Worm (Caenorhabditis elegans) whole organism, L1 larva: Measurements from ENCODE around the gene pgap-1.

Experiments used
- C04F5.9 ChIP-seq: sonication (generic microtip); optimal IDR thresholded peaks from 2 replicates; lab custom pipeline; 2016; ENCODE audit warnings: missing genetic modification characterization, missing compliant biosample characterization
- Y116A8C.19 ChIP-seq: sonication (generic microtip); optimal IDR thresholded peaks from 2 replicates; lab custom pipeline; 2016; ENCODE audit warnings: missing compliant biosample characterization, missing genetic modification characterization, borderline replicate concordance
- alr-1 ChIP-seq: fragments of 200-800 bp; sonication (Bioruptor generic); optimal IDR thresholded peaks from 2 replicates; lab custom pipeline; 2018; ENCODE audit warnings: borderline replicate concordance, mild to moderate bottlenecking, missing genetic modification characterization, missing compliant biosample characterization
- aly-2 ChIP-seq: fragments of 150-350 bp; optimal IDR thresholded peaks from 2 replicates; lab custom pipeline; 2014; ENCODE audit warnings: missing biosample characterization, missing genetic modification characterization
- ama-1 ChIP-seq: fragments of 150-350 bp; optimal IDR thresholded peaks from 2 replicates; lab custom pipeline; 2014
- blmp-1 ChIP-seq: fragments of 150-350 bp; optimal IDR thresholded peaks from 2 replicates; lab custom pipeline; 2014; ENCODE audit warnings: missing biosample characterization, missing genetic modification characterization
- ceh-8 ChIP-seq: fragments of 200-800 bp; sonication (Bioruptor generic); optimal IDR thresholded peaks from 2 replicates; lab custom pipeline; 2018; ENCODE audit warnings: mild to moderate bottlenecking, missing genetic modification characterization, moderate library complexity, missing compliant biosample characterization
- ceh-82 ChIP-seq, 3 experiments: fragments of 150-350 bp in 1 of 3; sonication (generic microtip) in 2 of 3; optimal IDR thresholded peaks; 2 replicates each; lab custom pipeline; 2014 to 2017; ENCODE audit warnings: missing biosample characterization in 3 of 3, missing genetic modification characterization in 3 of 3
- ceh-88 ChIP-seq: fragments of 200-800 bp; sonication (Bioruptor generic); IDR thresholded peaks from 2 replicates; pipeline ENCODE4 v1.3.6; 2022; ENCODE audit warnings: missing genetic modification characterization, missing compliant biosample characterization
- ceh-90 ChIP-seq: sonication (generic microtip); optimal IDR thresholded peaks from 2 replicates; lab custom pipeline; 2016; ENCODE audit warnings: missing genetic modification characterization, missing compliant biosample characterization
- ces-1 ChIP-seq: fragments of 150-350 bp; optimal IDR thresholded peaks from 2 replicates; lab custom pipeline; 2014; ENCODE audit warnings: missing biosample characterization, missing genetic modification reagents, missing genetic modification characterization
- efl-1 ChIP-seq, 4 experiments: fragments of 150-350 bp; optimal IDR thresholded peaks in 3 of 4; peaks in 1 of 4; 1 replicate in 1 of 4; 2 replicates in 3 of 4; lab custom pipeline; 2014; ENCODE audit warnings: missing biosample characterization in 2 of 4, missing genetic modification characterization in 2 of 4, missing genetic modification reagents in 2 of 4
- efl-3 ChIP-seq: fragments of 200-800 bp; sonication (Bioruptor generic); optimal IDR thresholded peaks from 2 replicates; lab custom pipeline; 2018; ENCODE audit warnings: mild to moderate bottlenecking, missing genetic modification characterization, missing compliant biosample characterization
- egl-27 ChIP-seq, 2 experiments: fragments of 150-350 bp in 1 of 2; sonication (generic microtip); optimal IDR thresholded peaks; 3 replicates each; lab custom pipeline; 2017 to 2018; ENCODE audit warnings: missing biosample characterization in 2 of 2, missing genetic modification characterization in 2 of 2, missing genetic modification reagents in 2 of 2
- elt-3 ChIP-seq, 6 experiments: fragments of 150-350 bp in 1 of 6; sonication (generic microtip); optimal IDR thresholded peaks; 2 replicates each; lab custom pipeline; 2017 to 2018; ENCODE audit warnings: missing biosample characterization in 6 of 6, missing genetic modification characterization in 6 of 6, inconsistent platforms in 1 of 6
- ets-5 ChIP-seq: fragments of 200-800 bp; sonication (Bioruptor generic); IDR thresholded peaks from 2 replicates; pipeline ENCODE4 v1.3.6; 2022; ENCODE audit warnings: missing genetic modification characterization, missing compliant biosample characterization
- fkh-4 ChIP-seq: sonication (generic microtip); optimal IDR thresholded peaks from 2 replicates; lab custom pipeline; 2016; ENCODE audit warnings: missing compliant biosample characterization, missing genetic modification characterization, borderline replicate concordance
- fkh-8 ChIP-seq: sonication (generic microtip); optimal IDR thresholded peaks from 2 replicates; lab custom pipeline; 2016; ENCODE audit warnings: mild to moderate bottlenecking, missing genetic modification characterization, missing compliant biosample characterization
- fos-1 ChIP-seq: fragments of 150-350 bp; optimal IDR thresholded peaks from 2 replicates; lab custom pipeline; 2014; ENCODE audit warnings: missing biosample characterization, missing genetic modification characterization
- grh-1 ChIP-seq: fragments of 200-800 bp; sonication (Bioruptor generic); IDR thresholded peaks from 2 replicates; pipeline ENCODE4 v1.3.6; 2022; ENCODE audit warnings: missing genetic modification reagents, missing genetic modification characterization, missing compliant biosample characterization
- hlh-4 ChIP-seq: sonication (generic microtip); optimal IDR thresholded peaks from 2 replicates; lab custom pipeline; 2016; ENCODE audit warnings: mild to moderate bottlenecking, missing genetic modification characterization, missing compliant biosample characterization
- lin-14 ChIP-seq: fragments of 200-800 bp; sonication (Bioruptor generic); optimal IDR thresholded peaks from 2 replicates; lab custom pipeline; 2018; ENCODE audit warnings: mild to moderate bottlenecking, missing genetic modification characterization, moderate library complexity, missing compliant biosample characterization
- lin-15B ChIP-seq: fragments of 150-350 bp; sonication (generic microtip); optimal IDR thresholded peaks from 3 replicates; lab custom pipeline; 2014; ENCODE audit warnings: missing biosample characterization, missing genetic modification characterization
- lin-35 ChIP-seq, 2 experiments: fragments of 150-350 bp; optimal IDR thresholded peaks; 2 replicates each; lab custom pipeline; 2014; ENCODE audit warnings: missing biosample characterization in 2 of 2, missing genetic modification characterization in 2 of 2, missing genetic modification reagents in 2 of 2
- lin-39 ChIP-seq: fragments of 150-350 bp; optimal IDR thresholded peaks from 2 replicates; lab custom pipeline; 2014; ENCODE audit warnings: missing biosample characterization, missing genetic modification reagents, missing genetic modification characterization
- lsy-2 ChIP-seq, 2 experiments: fragments of 150-350 bp; optimal IDR thresholded peaks; 2 replicates each; lab custom pipeline; 2014; ENCODE audit warnings: missing biosample characterization in 2 of 2, missing genetic modification characterization in 2 of 2
- mef-2 ChIP-seq: fragments of 150-350 bp; optimal IDR thresholded peaks from 2 replicates; lab custom pipeline; 2014; ENCODE audit warnings: missing biosample characterization, missing genetic modification characterization
- mep-1 ChIP-seq: fragments of 150-350 bp; optimal IDR thresholded peaks from 2 replicates; lab custom pipeline; 2014; ENCODE audit warnings: missing biosample characterization, missing genetic modification characterization
- nhr-11 ChIP-seq: fragments of 150-350 bp; optimal IDR thresholded peaks from 2 replicates; lab custom pipeline; 2014; ENCODE audit warnings: missing biosample characterization, missing genetic modification characterization
- nhr-12 ChIP-seq: sonication (generic microtip); optimal IDR thresholded peaks from 2 replicates; lab custom pipeline; 2017; ENCODE audit warnings: missing biosample characterization, missing genetic modification characterization
- nhr-28 ChIP-seq: fragments of 150-350 bp; optimal IDR thresholded peaks from 2 replicates; lab custom pipeline; 2014; ENCODE audit warnings: missing biosample characterization, missing genetic modification characterization
- nhr-47 ChIP-seq: sonication (generic microtip); optimal IDR thresholded peaks from 2 replicates; lab custom pipeline; 2016; ENCODE audit warnings: mild to moderate bottlenecking, missing genetic modification characterization, moderate library complexity, missing compliant biosample characterization
- nhr-76 ChIP-seq: sonication (generic microtip); optimal IDR thresholded peaks from 2 replicates; lab custom pipeline; 2017; ENCODE audit warnings: missing biosample characterization, missing genetic modification characterization
- nhr-84 ChIP-seq: sonication (generic microtip); optimal IDR thresholded peaks from 2 replicates; lab custom pipeline; 2017; ENCODE audit warnings: missing biosample characterization, missing genetic modification characterization
- nhr-85 ChIP-seq: sonication (generic microtip); peaks from one replicate; lab custom pipeline; 2016; ENCODE audit warnings: missing genetic modification characterization, inconsistent platforms, missing compliant biosample characterization
- nhr-90 ChIP-seq: sonication (generic microtip); optimal IDR thresholded peaks from 2 replicates; lab custom pipeline; 2016; ENCODE audit warnings: mild to moderate bottlenecking, missing genetic modification characterization, missing compliant biosample characterization; ENCODE audit not compliant: poor library complexity
- pqm-1 ChIP-seq: sonication (generic microtip); optimal IDR thresholded peaks from 3 replicates; lab custom pipeline; 2017; ENCODE audit warnings: missing biosample characterization, missing genetic modification characterization
- rnt-1 ChIP-seq: sonication (generic microtip); optimal IDR thresholded peaks from 2 replicates; lab custom pipeline; 2016; ENCODE audit warnings: mild to moderate bottlenecking, missing genetic modification characterization, moderate library complexity, missing compliant biosample characterization
- sptf-1 ChIP-seq: fragments of 150-350 bp; optimal IDR thresholded peaks from 2 replicates; lab custom pipeline; 2014; ENCODE audit warnings: missing biosample characterization, missing genetic modification characterization
- tlp-1 ChIP-seq: fragments of 150-350 bp; optimal IDR thresholded peaks from 2 replicates; lab custom pipeline; 2014; ENCODE audit warnings: missing biosample characterization, missing genetic modification characterization
- unc-130 ChIP-seq: fragments of 150-350 bp; optimal IDR thresholded peaks from 2 replicates; lab custom pipeline; 2017; ENCODE audit warnings: missing biosample characterization, missing genetic modification characterization, inconsistent platforms
- unc-98 ChIP-seq: fragments of 200-800 bp; sonication (Bioruptor generic); IDR thresholded peaks from 2 replicates; pipeline ENCODE4 v1.3.6; 2022; ENCODE audit warnings: missing genetic modification characterization, missing compliant biosample characterization
- vab-15 ChIP-seq: sonication (generic microtip); optimal IDR thresholded peaks from 2 replicates; lab custom pipeline; 2017; ENCODE audit warnings: missing genotype, mild to moderate bottlenecking, missing genetic modification characterization, missing compliant biosample characterization
- ztf-11 ChIP-seq, 2 experiments: sonication (generic microtip); optimal IDR thresholded peaks; 2 replicates each; lab custom pipeline; 2016 to 2017; ENCODE audit warnings: missing genetic modification characterization in 2 of 2, missing biosample characterization in 1 of 2, missing compliant biosample characterization in 1 of 2
- ztf-4 ChIP-seq: fragments of 150-350 bp; optimal IDR thresholded peaks from 2 replicates; lab custom pipeline; 2014; ENCODE audit warnings: missing biosample characterization, missing genetic modification characterization

pgap-1 gene

DNA sequence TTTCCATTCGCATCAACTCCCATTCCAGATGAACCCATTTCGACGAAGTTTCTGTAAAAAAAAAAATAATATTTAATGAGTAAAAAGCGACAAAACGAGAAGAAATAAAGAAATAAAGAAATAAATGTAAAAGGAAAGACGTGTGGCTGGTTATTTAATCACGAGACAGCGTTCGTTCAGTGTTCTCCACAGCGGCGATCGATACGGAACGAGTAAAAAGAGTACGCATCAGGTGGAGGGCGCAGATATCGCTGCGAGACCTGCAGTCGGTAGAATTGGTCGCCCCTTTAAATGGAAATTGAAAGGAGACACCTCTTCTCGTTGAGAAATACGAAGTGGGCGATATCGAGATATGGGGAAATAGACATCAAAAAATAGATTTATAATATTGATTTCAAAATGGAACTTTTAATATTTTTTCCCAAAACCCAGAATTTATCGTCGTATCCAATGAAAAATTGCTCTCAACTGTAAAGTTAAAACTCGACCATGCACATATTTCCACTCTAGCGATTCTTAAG lies 13.0 kb upstream of the pgap-1 start, which contains the start of gene pqn-70 (continued):
- TF ChIP-seq nhr-85 (tag; lab: Kevin White, UChicago) (peak; percentile 90), Y116A8C.19 (tag; lab: Kevin White, UChicago) (no peak), egl-27 (tag; optimal IDR thresholded peaks at IDR 0.05; lab: Kevin White, UChicago) (no peak), ces-1 (no peak), mef-2 (tag; lab: Kevin White, UChicago) (no peak), hlh-4 (tag; lab: Kevin White, UChicago) (no peak), ceh-8 (GFP tag; lab: Kevin White, UChicago) (no peak), nhr-90 (tag; lab: Kevin White, UChicago) (peak; percentile 79), aly-2 (tag; lab: Kevin White, UChicago) (peak; percentile 25), ceh-82 (tag; optimal IDR thresholded peaks at IDR 0.05; lab: Kevin White, UChicago) (peak; percentile 87 to 98 (median 90)), alr-1 (no peak), ztf-4 (peak; percentile 75), fkh-4 (tag; lab: Kevin White, UChicago) (no peak), C04F5.9 (tag; lab: Kevin White, UChicago) (peak; percentile 9), lin-15B (peak; percentile 53), tlp-1 (no peak), lsy-2 (tag; optimal IDR thresholded peaks at IDR 0.05; lab: Kevin White, UChicago) (peak; percentile 84 to 85), elt-3 (tag; optimal IDR thresholded peaks at IDR 0.05; lab: Kevin White, UChicago) (peak in 2 of 6 experiments; percentile 42 to 54), fkh-8 (tag; lab: Kevin White, UChicago) (peak; percentile 74), pqm-1 (no peak), efl-1 (optimal IDR thresholded peaks at IDR 0.05; lab: Kevin White, UChicago) (peak; percentile 81 to 89), efl-1 (GFP tag; optimal IDR thresholded peaks at IDR 0.05 in 1 of 2; lab: Kevin White, UChicago) (peak; percentile 68 to 97), ceh-90 (tag; lab: Kevin White, UChicago) (no peak), ama-1 (lab: Kevin White, UChicago) (no peak), nhr-76 (tag; lab: Kevin White, UChicago) (no peak), ets-5 (no peak), nhr-28 (tag; lab: Kevin White, UChicago) (no peak), grh-1 (GFP tag; lab: Robert Waterston, UW) (peak; percentile 69), nhr-47 (tag; lab: Kevin White, UChicago) (peak; percentile 88), nhr-12 (tag; lab: Kevin White, UChicago) (no peak), lin-35 (GFP tag; optimal IDR thresholded peaks at IDR 0.05; lab: Kevin White, UChicago) (peak; percentile 79 to 88), unc-98 (no peak), sptf-1 (no peak), lin-14 (GFP tag; lab: Kevin White, UChicago) (peak; percentile 97), vab-15 (tag; lab: Kevin White, UChicago) (no peak), nhr-11 (peak; percentile 12), ztf-11 (tag; optimal IDR thresholded peaks at IDR 0.05; lab: Kevin White, UChicago) (peak in 1 of 2 experiments; percentile 75), ceh-88 (GFP tag; lab: Robert Waterston, UW) (peak; percentile 40; the same call in 1 of the 2 replicates), unc-130 (tag; lab: Kevin White, UChicago) (peak; percentile 87), mep-1 (peak; percentile 93), fos-1 (tag; lab: Kevin White, UChicago) (peak; percentile 28), nhr-84 (tag; lab: Kevin White, UChicago) (no peak), rnt-1 (tag; lab: Kevin White, UChicago) (peak; percentile 84)

DNA sequence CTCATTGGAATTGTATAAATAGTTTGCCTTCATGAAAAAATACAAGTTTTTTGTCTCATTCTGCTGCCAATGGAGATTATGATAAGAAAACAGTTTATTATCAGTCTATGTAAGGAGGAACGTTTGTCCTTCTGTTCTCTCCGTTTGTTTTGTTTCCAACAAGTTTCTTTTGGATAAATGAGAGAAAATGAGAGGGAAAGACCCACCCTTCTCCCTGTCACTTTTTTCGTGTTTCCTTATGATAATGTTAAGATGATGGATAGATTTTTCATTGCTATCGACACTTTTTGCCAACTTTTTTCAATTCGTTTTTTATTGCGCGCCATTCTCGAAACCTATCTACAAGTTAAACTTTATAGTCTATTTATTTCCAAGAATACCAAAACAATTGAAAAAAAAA lies 10.5 kb upstream of the pgap-1 start:
- TF ChIP-seq lin-39 (tag; lab: Kevin White, UChicago) (no peak), efl-1 (optimal IDR thresholded peaks at IDR 0.05; lab: Kevin White, UChicago) (no peak), efl-1 (GFP tag; optimal IDR thresholded peaks at IDR 0.05 in 1 of 2; lab: Kevin White, UChicago) (peak in 1 of 2 experiments; percentile 2), efl-3 (GFP tag; lab: Kevin White, UChicago) (no peak), blmp-1 (tag; lab: Kevin White, UChicago) (peak; percentile 80)
- TF ChIP-seq, all 84 proteins: peak for 2
